Worm (Caenorhabditis elegans) whole organism, L4/young adult: ENCODE data around the gene npax-4.

Experiments
- W03F9.2 ChIP-seq: fragments of 150-350 bp; optimal IDR thresholded peaks from 2 replicates; lab custom pipeline; 2014; ENCODE audit warnings: missing biosample characterization, missing genetic modification characterization
- dao-5 ChIP-seq: sonication (generic microtip); optimal IDR thresholded peaks from 2 replicates; lab custom pipeline; 2016; ENCODE audit warnings: missing genotype, missing genetic modification characterization, moderate library complexity, missing compliant biosample characterization
- him-1 ChIP-seq: sonication (generic microtip); optimal IDR thresholded peaks from 2 replicates; lab custom pipeline; 2016; ENCODE audit warnings: missing genotype, missing genetic modification reagents, missing genetic modification characterization, missing compliant biosample characterization

DNA sequence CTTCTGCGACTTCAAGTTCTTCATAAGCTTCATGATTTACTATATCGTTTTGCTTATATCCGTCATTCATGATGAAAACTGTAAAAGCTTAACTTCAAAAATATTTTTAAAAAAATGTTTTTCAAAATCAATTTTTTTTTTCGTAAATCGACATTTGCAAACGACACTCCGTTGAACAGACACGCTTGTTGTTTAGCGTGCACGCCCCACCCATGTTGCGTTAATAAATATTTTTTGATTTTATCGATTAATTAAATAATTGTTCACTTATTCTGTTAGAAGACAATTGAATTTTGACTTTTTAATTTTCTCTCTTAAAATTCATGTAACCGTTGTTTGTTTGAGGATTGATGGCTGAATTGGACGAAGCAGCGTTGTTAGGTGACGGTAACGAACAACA, 46.3 kb upstream of the npax-4 start, which contains the start of the genes D1046.2 and cfim-2:
- TF ChIP-seq dao-5 (tag; lab: Kevin White, UChicago), result no peak
- no peak for TF ChIP-seq him-1 (tag; lab: Kevin White, UChicago)
- no peak for TF ChIP-seq W03F9.2 (tag; lab: Kevin White, UChicago)
